Worm (Caenorhabditis elegans) whole organism, L2 larva: ENCODE results near the gene skr-9.

Experiments used
- C34F6.9 ChIP-seq: fragments of 150-350 bp; optimal IDR thresholded peaks from 2 replicates; lab custom pipeline; 2014; ENCODE audit warnings: missing biosample characterization, missing genetic modification characterization
- F13H6.1 ChIP-seq: sonication (generic microtip); optimal IDR thresholded peaks from 2 replicates; lab custom pipeline; 2016; ENCODE audit warnings: missing genetic modification characterization, missing compliant biosample characterization
- R02D3.7 ChIP-seq: fragments of 150-350 bp; optimal IDR thresholded peaks from 2 replicates; lab custom pipeline; 2014; ENCODE audit warnings: missing biosample characterization, missing genetic modification characterization
- Y55F3AM.14 ChIP-seq: fragments of 200-800 bp; sonication (Bioruptor generic); optimal IDR thresholded peaks from 2 replicates; lab custom pipeline; 2018; ENCODE audit warnings: mild to moderate bottlenecking, missing genetic modification characterization, missing compliant biosample characterization
- alr-1 ChIP-seq: fragments of 150-350 bp; optimal IDR thresholded peaks from 2 replicates; lab custom pipeline; 2014; ENCODE audit warnings: missing biosample characterization, missing genetic modification characterization
- ama-1 ChIP-seq: fragments of 150-350 bp; optimal IDR thresholded peaks from 2 replicates; lab custom pipeline; 2018; ENCODE audit warnings: inconsistent platforms
- blmp-1 ChIP-seq: sonication (generic microtip); optimal IDR thresholded peaks from 2 replicates; lab custom pipeline; 2017; ENCODE audit warnings: missing genetic modification characterization, mild to moderate bottlenecking, missing compliant biosample characterization, antibody characterized with exemption, moderate library complexity; ENCODE audit not compliant: insufficient read depth
- ceh-16 ChIP-seq: fragments of 150-350 bp; optimal IDR thresholded peaks from 2 replicates; lab custom pipeline; 2014; ENCODE audit warnings: missing biosample characterization, missing genetic modification characterization
- ceh-82 ChIP-seq: fragments of 150-350 bp; optimal IDR thresholded peaks from 2 replicates; lab custom pipeline; 2014; ENCODE audit warnings: missing biosample characterization, missing genetic modification characterization
- crh-2 ChIP-seq: sonication (generic microtip); optimal IDR thresholded peaks from 2 replicates; lab custom pipeline; 2017; ENCODE audit warnings: missing biosample characterization, missing genetic modification characterization
- dmd-4 ChIP-seq: sonication (generic microtip); optimal IDR thresholded peaks from 2 replicates; lab custom pipeline; 2017; ENCODE audit warnings: missing biosample characterization, missing genetic modification characterization
- fos-1 ChIP-seq: fragments of 150-350 bp; optimal IDR thresholded peaks from 2 replicates; lab custom pipeline; 2014; ENCODE audit warnings: missing biosample characterization, missing genetic modification characterization
- gmeb-1 ChIP-seq: fragments of 150-350 bp; optimal IDR thresholded peaks from 2 replicates; lab custom pipeline; 2014; ENCODE audit warnings: missing biosample characterization, missing genetic modification characterization
- lin-11 ChIP-seq: fragments of 150-350 bp; sonication (generic microtip); optimal IDR thresholded peaks from 2 replicates; lab custom pipeline; 2014; ENCODE audit warnings: missing biosample characterization, missing genetic modification characterization, inconsistent platforms, mixed read lengths
- lin-13 ChIP-seq: fragments of 150-350 bp; optimal IDR thresholded peaks from 2 replicates; lab custom pipeline; 2014; ENCODE audit warnings: missing biosample characterization, missing genetic modification reagents, missing genetic modification characterization
- lin-39 ChIP-seq: fragments of 150-350 bp; optimal IDR thresholded peaks from 2 replicates; lab custom pipeline; 2014; ENCODE audit warnings: missing biosample characterization, missing genetic modification reagents, missing genetic modification characterization
- mab-5 ChIP-seq: fragments of 150-350 bp; optimal IDR thresholded peaks from 2 replicates; lab custom pipeline; 2014; ENCODE audit warnings: missing biosample characterization, missing genetic modification characterization
- mbf-1 ChIP-seq: sonication (generic microtip); optimal IDR thresholded peaks from 2 replicates; lab custom pipeline; 2017; ENCODE audit warnings: missing biosample characterization, missing genetic modification characterization
- nhr-25 ChIP-seq: fragments of 150-350 bp; sonication (generic microtip); optimal IDR thresholded peaks from 3 replicates; lab custom pipeline; 2014; ENCODE audit warnings: missing biosample characterization, missing genetic modification characterization
- nhr-77 ChIP-seq: fragments of 150-350 bp; optimal IDR thresholded peaks from 2 replicates; lab custom pipeline; 2014; ENCODE audit warnings: missing biosample characterization, missing genetic modification characterization
- peb-1 ChIP-seq: fragments of 150-350 bp; optimal IDR thresholded peaks from 2 replicates; lab custom pipeline; 2014; ENCODE audit warnings: missing biosample characterization, missing genetic modification characterization
- sem-4 ChIP-seq: fragments of 150-350 bp; optimal IDR thresholded peaks from 2 replicates; lab custom pipeline; 2014; ENCODE audit warnings: missing biosample characterization, missing genetic modification reagents, missing genetic modification characterization
- skn-1 ChIP-seq: sonication (generic microtip); optimal IDR thresholded peaks from 2 replicates; lab custom pipeline; 2017; ENCODE audit warnings: missing biosample characterization, missing genetic modification characterization
- sma-3 ChIP-seq: sonication (generic microtip); optimal IDR thresholded peaks from 2 replicates; lab custom pipeline; 2016; ENCODE audit warnings: missing genetic modification reagents, missing genetic modification characterization, missing compliant biosample characterization
- snpc-4 ChIP-seq: fragments of 150-350 bp; optimal IDR thresholded peaks from 2 replicates; lab custom pipeline; 2014; ENCODE audit warnings: missing biosample characterization, missing genetic modification characterization
- unc-39 ChIP-seq: fragments of 150-350 bp; optimal IDR thresholded peaks from 2 replicates; lab custom pipeline; 2014; ENCODE audit warnings: missing biosample characterization, missing genetic modification characterization
- unc-62 ChIP-seq: fragments of 150-350 bp; optimal IDR thresholded peaks from 2 replicates; lab custom pipeline; 2014; ENCODE audit warnings: missing biosample characterization, missing genetic modification reagents, missing genetic modification characterization
- zag-1 ChIP-seq: fragments of 150-350 bp; optimal IDR thresholded peaks from 2 replicates; lab custom pipeline; 2014; ENCODE audit warnings: missing biosample characterization, missing genetic modification characterization
- ztf-1 ChIP-seq: fragments of 200-800 bp; sonication (Bioruptor generic); conservative IDR thresholded peaks from 2 replicates; pipeline ENCODE4 v1.3.6; 2022; ENCODE audit warnings: missing genetic modification characterization, missing compliant biosample characterization
- ztf-11 ChIP-seq: sonication (generic microtip); optimal IDR thresholded peaks from 2 replicates; lab custom pipeline; 2017; ENCODE audit warnings: missing biosample characterization, missing genetic modification characterization
- ztf-4 ChIP-seq: fragments of 150-350 bp; optimal IDR thresholded peaks from 2 replicates; lab custom pipeline; 2014; ENCODE audit warnings: missing biosample characterization, missing genetic modification characterization

Gene skr-9

ce11 chrIV:17126512-17126911 is 36.9 kb upstream of the skr-9 start:
- TF ChIP-seq nhr-77 (tag; lab: Kevin White, UChicago) (no peak), ama-1 (lab: Kevin White, UChicago) (no peak), C34F6.9 (tag; lab: Kevin White, UChicago) (no peak), crh-2 (tag; lab: Kevin White, UChicago) (no peak)
- TF ChIP-seq, all 48 proteins: peak for 0

DNA sequence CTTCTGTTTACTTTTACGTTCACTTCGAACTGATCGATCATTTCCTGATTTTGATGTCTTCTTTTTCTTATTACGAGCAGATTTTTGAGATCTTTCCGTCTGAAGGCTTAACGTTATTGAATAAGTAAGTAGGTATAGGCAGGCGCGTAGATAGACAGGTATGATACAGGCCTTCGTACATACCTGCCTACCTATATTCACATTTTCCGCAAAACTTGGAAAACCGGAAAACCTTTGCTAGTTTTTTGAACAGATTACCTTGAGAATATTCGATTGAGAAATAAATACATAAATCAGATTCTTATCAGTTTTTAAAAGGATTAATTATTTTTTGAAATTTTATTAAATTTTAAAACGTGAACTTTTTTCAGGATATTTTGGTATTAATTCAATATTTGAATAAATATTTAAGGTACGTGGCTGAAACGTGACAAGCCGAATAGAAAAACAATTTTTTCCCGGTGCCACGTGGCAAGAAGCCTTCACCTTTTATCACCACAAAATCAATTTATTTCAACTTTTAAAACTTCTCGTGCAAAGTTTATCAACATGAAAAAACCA is 32.3 kb upstream of the skr-9 start, which contains the start of the genes Y116A8C.37 and Y116A8C.38:
Gene Y116A8C.37, minus strand, starts transcription at position 101 of the 561 bp plus-strand sequence.
Gene Y116A8C.38, plus strand, starts transcription at position 511 of the 561 bp plus-strand sequence.
- TF ChIP-seq sma-3 (GFP tag; lab: Kevin White, UChicago), result no peak
- TF ChIP-seq sem-4 (tag; lab: Kevin White, UChicago), result no peak
- no peak for TF ChIP-seq lin-11 (tag; lab: Kevin White, UChicago)
- TF ChIP-seq R02D3.7 (tag; lab: Kevin White, UChicago), result no peak
- no peak for TF ChIP-seq mbf-1 (tag; lab: Kevin White, UChicago)
- no peak for TF ChIP-seq ztf-4 (tag; lab: Kevin White, UChicago)
- TF ChIP-seq F13H6.1 (tag; lab: Kevin White, UChicago), result no peak
- TF ChIP-seq peb-1 (tag; lab: Kevin White, UChicago), result no peak
- TF ChIP-seq unc-39 (tag; lab: Kevin White, UChicago), result no peak
- TF ChIP-seq alr-1 (tag; lab: Kevin White, UChicago), result no peak

ce11 chrIV:17150418-17150817 is 13.0 kb upstream of the skr-9 start:
- TF ChIP-seq R02D3.7 (tag; lab: Kevin White, UChicago), result no peak
- TF ChIP-seq gmeb-1 (tag; lab: Kevin White, UChicago), result no peak
- TF ChIP-seq, all 48 proteins: peak for 0

DNA sequence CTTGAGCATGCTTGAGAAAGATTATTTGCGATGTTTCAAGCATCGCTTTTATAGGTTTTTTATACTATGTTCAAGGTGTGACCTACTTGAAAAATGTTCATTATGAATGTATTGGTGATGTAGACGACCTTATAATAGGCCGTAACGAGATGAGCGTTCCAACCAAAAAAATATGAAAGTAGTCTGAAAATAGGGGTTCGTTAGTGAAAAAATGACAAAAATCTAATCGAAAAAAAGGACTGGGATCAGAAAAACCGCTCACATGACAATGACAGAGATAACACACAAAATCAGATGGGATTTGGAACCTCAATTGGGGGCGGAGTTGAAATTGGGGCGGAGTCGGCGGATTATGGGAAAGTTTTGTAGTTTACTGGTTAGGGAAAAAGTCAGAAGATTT is 12.5 kb upstream of the skr-9 start, which contains the start of gene Y116A8C.40:
Gene Y116A8C.40, minus strand, starts transcription at position 101 of the 400 bp plus-strand sequence.
- TF ChIP-seq lin-39, result no peak
- no peak for TF ChIP-seq lin-13 (GFP tag; lab: Kevin White, UChicago)
- no peak for TF ChIP-seq blmp-1
- no peak for TF ChIP-seq snpc-4
- TF ChIP-seq ztf-4 (tag; lab: Kevin White, UChicago), result no peak
- TF ChIP-seq alr-1 (tag; lab: Kevin White, UChicago), result no peak
- no peak for TF ChIP-seq dmd-4 (tag; lab: Kevin White, UChicago)
- TF ChIP-seq gmeb-1 (tag; lab: Kevin White, UChicago), result no peak

DNA sequence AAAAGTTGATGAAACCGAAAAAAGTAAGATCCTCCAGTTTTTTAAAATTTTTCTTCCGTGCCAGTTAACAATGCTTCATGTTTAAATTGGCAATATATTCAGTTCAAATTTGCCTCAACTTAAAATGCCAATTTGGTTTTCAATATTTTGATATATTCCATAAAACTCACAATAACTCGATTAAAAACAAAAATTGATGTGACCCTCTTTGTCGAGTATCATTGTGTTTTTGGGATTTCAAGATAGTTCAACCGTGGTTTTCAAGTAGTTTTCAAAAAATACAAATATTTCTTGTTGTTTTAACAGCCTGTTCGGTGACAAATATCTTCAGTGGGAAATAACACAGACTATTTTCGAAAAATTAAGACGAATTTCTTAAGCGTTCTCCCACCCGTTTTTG is 10.4 kb upstream of the skr-9 start:
- TF ChIP-seq alr-1 (tag; lab: Kevin White, UChicago), result no peak
- TF ChIP-seq nhr-77 (tag; lab: Kevin White, UChicago), result no peak
- no peak for TF ChIP-seq ceh-16 (tag; lab: Kevin White, UChicago)
- no peak for TF ChIP-seq unc-39 (tag; lab: Kevin White, UChicago)
- TF ChIP-seq crh-2 (tag; lab: Kevin White, UChicago), result no peak
- no peak for TF ChIP-seq ceh-82 (tag; lab: Kevin White, UChicago)
- TF ChIP-seq snpc-4, result no peak
- no peak for TF ChIP-seq nhr-25
- no peak for TF ChIP-seq skn-1
- TF ChIP-seq zag-1 (tag; lab: Kevin White, UChicago), result no peak
- TF ChIP-seq fos-1 (tag; lab: Kevin White, UChicago), result no peak

ce11 chrIV:17162515-17162914 is 858 bp upstream of the skr-9 start, which contains the start of gene skr-13:
skr-13 (minus strand) TSS chrIV:17162615.
- TF ChIP-seq zag-1 (tag; lab: Kevin White, UChicago) (no peak), unc-62 (no peak), peb-1 (tag; lab: Kevin White, UChicago) (no peak), ztf-11 (tag; lab: Kevin White, UChicago) (no peak), ztf-1 (GFP tag; lab: Robert Waterston, UW) (no peak), Y55F3AM.14 (no peak), ceh-82 (tag; lab: Kevin White, UChicago) (no peak), skn-1 (no peak), lin-39 (no peak), mab-5 (tag; lab: Kevin White, UChicago) (no peak)
- TF ChIP-seq, all 48 proteins: peak for 0
